Fruit fly (Drosophila melanogaster): ENCODE results near the gene amd.
A peak's percentile ranks its signal among the peaks of the same experiment; 100 is the strongest.

The amd gene

dm6 chr2L:19158679-19159551 lies 49.0 kb downstream of the amd start:
- TF ChIP-seq foxo (GFP tag; optimal IDR thresholded peaks at IDR 0.05) (peak in 1 of 2 experiments; percentile 69), brk (GFP tag; optimal IDR thresholded peaks at IDR 0.05) (no peak), Dif (GFP tag; optimal IDR thresholded peaks at IDR 0.05; ENCODE audit: partially characterized antibody) (no peak), N (GFP tag; optimal IDR thresholded peaks at IDR 0.05) (no peak), sv (GFP tag; optimal IDR thresholded peaks at IDR 0.05) (no peak), Hr78 (GFP tag; optimal IDR thresholded peaks at IDR 0.05) (no peak), Mio (GFP tag; optimal IDR thresholded peaks at IDR 0.05) (no peak), Dfd (GFP tag; optimal IDR thresholded peaks at IDR 0.05) (no peak), usp (GFP tag; optimal IDR thresholded peaks at IDR 0.05) (no peak), dl (GFP tag; optimal IDR thresholded peaks at IDR 0.05; ENCODE audit: insufficient read depth in 1 of 2, partially characterized antibody in 2 of 2) (no peak), GATAd (GFP tag; optimal IDR thresholded peaks at IDR 0.05) (no peak), psq (GFP tag; optimal IDR thresholded peaks at IDR 0.05) (peak; percentile 29), dsf (GFP tag; optimal IDR thresholded peaks at IDR 0.05; ENCODE audit: borderline replicate concordance) (no peak), lola (GFP tag; optimal IDR thresholded peaks at IDR 0.05) (no peak), ey (GFP tag; optimal IDR thresholded peaks at IDR 0.05) (peak; percentile 66), OdsH (GFP tag; optimal IDR thresholded peaks at IDR 0.05) (peak; percentile 78), h (GFP tag; optimal IDR thresholded peaks at IDR 0.05) (peak; percentile 57), dmrt93B (GFP tag; optimal IDR thresholded peaks at IDR 0.05) (peak; percentile 44), sage (GFP tag; optimal IDR thresholded peaks at IDR 0.05) (no peak), Myc (optimal IDR thresholded peaks at IDR 0.05) (no peak), rgr (GFP tag; optimal IDR thresholded peaks at IDR 0.05) (peak; percentile 72), br (GFP tag; optimal IDR thresholded peaks at IDR 0.05) (peak; percentile 61), CrebA (GFP tag; optimal IDR thresholded peaks at IDR 0.05; ENCODE audit: borderline replicate concordance) (no peak), tai (GFP tag; optimal IDR thresholded peaks at IDR 0.05) (peak; percentile 44), CG32264 (GFP tag; optimal IDR thresholded peaks at IDR 0.05) (peak; percentile 51), Hnf4 (GFP tag; optimal IDR thresholded peaks at IDR 0.05) (peak; percentile 30), Sp1 (GFP tag; optimal IDR thresholded peaks at IDR 0.05) (peak; percentile 34), pan (optimal IDR thresholded peaks at IDR 0.05) (no peak), Jra (GFP tag; optimal IDR thresholded peaks at IDR 0.05) (peak; percentile 31), jim (GFP tag; optimal IDR thresholded peaks at IDR 0.05) (no peak), HLH106 (tag; optimal IDR thresholded peaks at IDR 0.05) (peak; percentile 47), Rel (GFP tag; optimal IDR thresholded peaks at IDR 0.05) (no peak), Rel (tag; optimal IDR thresholded peaks at IDR 0.05) (no peak), Vsx2 (GFP tag; optimal IDR thresholded peaks at IDR 0.05; ENCODE audit: partially characterized antibody) (no peak), Abd-B (GFP tag; optimal IDR thresholded peaks at IDR 0.05) (no peak), CG9705 (GFP tag; optimal IDR thresholded peaks at IDR 0.05) (no peak), woc (GFP tag; optimal IDR thresholded peaks at IDR 0.05) (peak; percentile 17), Hr83 (GFP tag; optimal IDR thresholded peaks at IDR 0.05; ENCODE audit: poor library complexity, severe bottlenecking) (peak; percentile 19), fru (GFP tag; optimal IDR thresholded peaks at IDR 0.05) (peak; percentile 59)

- peak; percentile 11 for TF ChIP-seq fru (GFP tag; optimal IDR thresholded peaks at IDR 0.05)
- TF ChIP-seq GATAd (GFP tag; optimal IDR thresholded peaks at IDR 0.05), result no peak
- TF ChIP-seq Dfd (GFP tag; optimal IDR thresholded peaks at IDR 0.05), result peak; percentile 87
- peak; percentile 15 for TF ChIP-seq ey (GFP tag; optimal IDR thresholded peaks at IDR 0.05)
- no peak for TF ChIP-seq OdsH (GFP tag; optimal IDR thresholded peaks at IDR 0.05)
- TF ChIP-seq rgr (GFP tag; optimal IDR thresholded peaks at IDR 0.05), result no peak
- no peak for TF ChIP-seq sv (GFP tag; optimal IDR thresholded peaks at IDR 0.05)
- TF ChIP-seq psq (GFP tag; optimal IDR thresholded peaks at IDR 0.05), result no peak
- TF ChIP-seq HLH106 (tag; optimal IDR thresholded peaks at IDR 0.05), result no peak
- peak in 1 of 2 experiments; percentile 24 for TF ChIP-seq foxo (GFP tag; optimal IDR thresholded peaks at IDR 0.05)
These were observed 49.8 kb downstream of the amd start for dm6 chr2L:19159552-19160406.
